Worm (Caenorhabditis elegans): Measurements from ENCODE around the gene K08B12.1.

Gene K08B12.1

DNA sequence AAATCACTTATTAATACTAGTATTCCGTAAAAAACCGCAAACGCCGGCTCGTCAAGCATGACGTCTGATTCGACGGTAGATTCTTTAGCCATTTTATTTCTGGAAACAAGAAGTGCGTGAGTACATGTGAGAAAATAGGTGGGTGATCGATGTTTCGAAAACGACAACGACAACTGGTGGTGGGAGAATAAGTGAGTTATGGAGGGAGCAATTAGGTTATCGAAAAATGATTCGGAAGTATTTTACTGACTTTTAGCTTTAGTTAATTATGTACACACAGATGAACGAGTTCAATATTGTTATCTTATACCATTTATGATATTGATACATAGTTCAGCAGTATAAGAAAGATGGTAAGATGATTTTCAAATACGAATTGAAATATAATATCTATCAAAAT is 27.2 kb downstream of the K08B12.1 start, which contains the start of gene srn-1:
TSS of gene srn-1 (minus strand) at position 101 of the 400 bp plus-strand sequence.
- no peak for TF ChIP-seq egl-18 (GFP tag; IDR thresholded peaks at IDR 0.05)
- no peak for TF ChIP-seq pha-4 (tag; optimal IDR thresholded peaks at IDR 0.05)
- no peak for TF ChIP-seq C17E4.6 (GFP tag; IDR thresholded peaks at IDR 0.05)
- TF ChIP-seq cebp-2 (GFP tag; IDR thresholded peaks at IDR 0.05), result no peak
- TF ChIP-seq hrde-1 (tag; optimal IDR thresholded peaks at IDR 0.05; ENCODE audit: borderline replicate concordance), result no peak
- TF ChIP-seq madf-6 (GFP tag; IDR thresholded peaks at IDR 0.05), result no peak
- TF ChIP-seq B0261.1 (tag; optimal IDR thresholded peaks at IDR 0.05), result no peak
- TF ChIP-seq die-1 (tag; optimal IDR thresholded peaks at IDR 0.05), result no peak
- TF ChIP-seq dpff-1 (tag; optimal IDR thresholded peaks at IDR 0.05), result no peak
- no peak for TF ChIP-seq lin-35 (GFP tag; optimal IDR thresholded peaks at IDR 0.05)
- TF ChIP-seq attf-6 (GFP tag; IDR thresholded peaks at IDR 0.05), result no peak
- TF ChIP-seq snpc-3.4 (tag; optimal IDR thresholded peaks at IDR 0.05), result no peak
- TF ChIP-seq snpc-4 (GFP tag; optimal IDR thresholded peaks at IDR 0.05), result no peak
- no peak for TF ChIP-seq snpc-4 (tag; optimal IDR thresholded peaks at IDR 0.05)
- no peak for TF ChIP-seq mel-28 (tag; optimal IDR thresholded peaks at IDR 0.05; ENCODE audit: borderline replicate concordance)
- no peak for TF ChIP-seq lin-40 (tag; optimal IDR thresholded peaks at IDR 0.05)
- no peak for TF ChIP-seq fkh-3 (tag; optimal IDR thresholded peaks at IDR 0.05)
- TF ChIP-seq ztf-3 (GFP tag; optimal IDR thresholded peaks at IDR 0.05), result no peak
- TF ChIP-seq tlf-1 (GFP tag; optimal IDR thresholded peaks at IDR 0.05), result no peak
- no peak for TF ChIP-seq ets-4 (GFP tag; optimal IDR thresholded peaks at IDR 0.05)
- no peak for TF ChIP-seq hmg-20 (GFP tag; IDR thresholded peaks at IDR 0.05)

DNA sequence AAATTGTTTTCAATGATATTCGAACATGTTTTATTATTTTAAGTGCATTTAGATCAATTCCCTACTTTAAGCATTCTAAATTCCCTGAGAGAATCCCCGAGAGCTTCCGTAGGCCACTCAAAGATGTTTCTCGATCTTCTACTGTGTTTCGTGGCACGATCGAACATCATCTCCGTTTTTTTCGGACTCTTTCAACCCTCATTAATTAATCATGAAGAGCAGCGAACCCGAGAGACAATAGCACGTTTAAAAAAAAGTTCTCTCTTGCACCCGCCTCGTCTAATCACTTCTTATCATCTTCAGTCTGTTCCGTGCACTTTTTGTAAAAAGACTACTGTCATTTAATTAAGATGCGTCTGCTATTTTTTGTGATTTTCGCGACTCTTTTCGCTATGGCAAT is 29.4 kb downstream of the K08B12.1 start, which contains the start of gene K12B6.11:
TSS of gene K12B6.11 (plus strand) at position 301 of the 400 bp plus-strand sequence.
- TF ChIP-seq nhr-80 (tag; optimal IDR thresholded peaks at IDR 0.05) (peak; percentile 33), bed-2 (GFP tag; IDR thresholded peaks at IDR 0.05) (no peak)

DNA sequence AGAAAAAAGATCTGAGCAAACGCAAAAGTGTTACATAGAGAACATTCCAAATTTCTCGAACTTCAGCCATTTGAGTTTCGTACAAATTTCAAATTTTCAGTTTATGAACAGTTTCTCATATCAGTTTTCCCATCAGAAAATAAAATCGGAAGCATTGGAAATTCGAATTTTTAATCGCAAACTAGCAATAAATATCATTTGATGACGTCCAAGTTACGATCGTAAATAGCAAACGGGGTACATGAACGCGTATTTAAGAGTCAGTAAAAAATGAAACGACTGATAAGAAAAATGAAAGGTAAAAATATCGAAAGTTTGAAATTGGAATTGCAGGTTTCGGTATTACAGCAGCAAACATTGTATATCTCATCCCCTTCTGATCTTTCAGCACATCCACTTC is 32.1 kb downstream of the K08B12.1 start:
- TF ChIP-seq F22D6.2 (tag; optimal IDR thresholded peaks at IDR 0.05), result no peak
- TF ChIP-seq nhr-80 (tag; optimal IDR thresholded peaks at IDR 0.05), result peak; percentile 22

DNA sequence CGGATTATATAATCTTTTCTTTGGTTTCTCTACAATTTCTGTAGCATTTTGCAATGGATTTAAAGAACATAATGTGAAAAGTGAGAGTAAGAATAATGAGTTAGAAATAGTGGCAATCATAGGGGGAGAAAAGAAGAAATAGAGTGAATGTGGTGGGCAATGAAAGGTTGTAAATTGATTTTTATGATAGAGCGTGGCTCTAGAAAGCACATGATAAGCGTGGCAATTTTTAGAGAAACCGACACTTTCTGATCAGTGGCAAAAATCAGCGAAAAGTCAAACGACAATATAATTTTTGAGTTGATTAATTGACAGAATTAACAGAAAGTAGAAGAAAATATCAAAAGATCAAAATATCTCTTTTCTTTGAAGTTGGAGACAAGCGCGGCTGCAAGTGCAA is 33.2 kb downstream of the K08B12.1 start, which contains the start of gene K12B6.9:
TSS of gene K12B6.9 (minus strand) at position 266 of the 400 bp plus-strand sequence.
- TF ChIP-seq nhr-80 (tag; optimal IDR thresholded peaks at IDR 0.05) (peak; percentile 82), him-1 (tag; optimal IDR thresholded peaks at IDR 0.05) (no peak), ceh-91 (GFP tag; IDR thresholded peaks at IDR 0.05) (no peak)

DNA sequence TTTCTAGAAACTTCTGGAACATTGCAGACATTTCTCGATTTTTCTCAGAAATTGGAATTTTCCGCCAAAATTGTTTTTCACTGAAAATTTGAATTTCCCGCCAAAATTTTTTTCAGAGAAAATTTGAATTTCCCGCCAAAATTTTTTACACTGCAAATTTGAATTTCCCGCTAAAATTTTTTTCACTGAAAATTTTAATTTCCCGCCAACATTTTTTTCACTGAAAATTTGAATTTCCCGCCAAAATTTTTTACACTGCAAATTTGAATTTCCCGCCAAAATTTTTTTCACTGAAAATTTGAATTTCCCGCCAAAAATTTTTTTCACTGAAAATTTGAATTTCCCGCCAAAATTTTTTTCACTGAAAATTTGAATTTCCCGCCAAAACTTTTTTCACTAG is 37.4 kb downstream of the K08B12.1 start:
- TF ChIP-seq madf-8 (GFP tag; conservative IDR thresholded peaks at IDR 0.05) (peak; percentile 50; the same call in 1 of the 2 replicates), aptf-3 (GFP tag; IDR thresholded peaks at IDR 0.05) (peak; percentile 40; the same call in 1 of the 2 replicates), madf-6 (GFP tag; IDR thresholded peaks at IDR 0.05) (peak; percentile 17; the same call in 1 of the 2 replicates), F33H1.4 (GFP tag; IDR thresholded peaks at IDR 0.05) (0 out of 2 replicates have a peak, but pooled peaks have one; percentile 10), D2030.7 (GFP tag; IDR thresholded peaks at IDR 0.05) (peak; percentile 30; the same call in 1 of the 2 replicates)

DNA sequence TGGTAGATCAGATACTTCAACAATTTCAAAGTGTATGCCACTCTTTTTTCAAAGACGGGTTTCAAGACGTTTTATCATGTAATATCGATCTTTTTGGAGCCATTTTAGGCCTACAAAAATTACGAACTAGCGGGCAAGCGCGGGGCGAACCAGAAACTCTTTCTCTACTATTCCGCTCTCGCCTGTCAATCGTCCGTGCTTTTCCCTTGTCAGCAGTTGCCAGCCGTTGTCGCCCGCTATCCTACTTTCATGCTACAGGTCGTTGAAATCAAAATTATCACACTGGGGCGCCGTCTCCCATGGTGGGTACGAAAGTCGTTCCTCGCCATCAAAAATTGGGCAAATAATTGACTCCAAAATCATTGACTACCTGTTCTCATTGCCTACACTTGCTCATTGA is 41.9 kb downstream of the K08B12.1 start:
- TF ChIP-seq nhr-80 (tag; optimal IDR thresholded peaks at IDR 0.05) (peak; percentile 79), T07F8.4 (tag; optimal IDR thresholded peaks at IDR 0.05) (no peak)
